Worm (Caenorhabditis elegans) whole organism, L4 larva: ENCODE results near the gene F49C5.9.
A peak's percentile ranks its signal among the peaks of the same experiment; 100 is the strongest.

Experiments used
- F26F4.8 ChIP-seq: fragments of 200-800 bp; sonication (Bioruptor generic); conservative IDR thresholded peaks from 2 replicates; pipeline ENCODE4 v1.3.6; 2022; ENCODE audit warnings: missing genetic modification characterization, missing compliant biosample characterization
- F49E8.2 ChIP-seq: sonication (generic microtip); optimal IDR thresholded peaks from 2 replicates; lab custom pipeline; 2016; ENCODE audit warnings: missing compliant biosample characterization, mild to moderate bottlenecking, missing genetic modification characterization, borderline replicate concordance
- T20F7.1 ChIP-seq: fragments of 200-800 bp; sonication (Bioruptor generic); optimal IDR thresholded peaks from 2 replicates; lab custom pipeline; 2018; ENCODE audit warnings: mild to moderate bottlenecking, missing genetic modification characterization, missing compliant biosample characterization
- T26A8.4 ChIP-seq: fragments of 200-800 bp; sonication (Bioruptor generic); IDR thresholded peaks from 2 replicates; pipeline ENCODE4 v1.3.6; 2022; ENCODE audit warnings: missing genetic modification characterization, missing compliant biosample characterization
- ZK337.2 ChIP-seq: fragments of 200-800 bp; sonication (Bioruptor generic); IDR thresholded peaks from 2 replicates; pipeline ENCODE4 v1.3.6; 2022; ENCODE audit warnings: missing genetic modification reagents, missing genetic modification characterization, missing compliant biosample characterization
- aly-2 ChIP-seq: sonication (generic microtip); optimal IDR thresholded peaks from 2 replicates; lab custom pipeline; 2018; ENCODE audit warnings: missing biosample characterization, missing genetic modification characterization
- ama-1 ChIP-seq: fragments of 150-350 bp; optimal IDR thresholded peaks from 2 replicates; lab custom pipeline; 2014; ENCODE audit warnings: inconsistent platforms, mixed read lengths
- arid-1 ChIP-seq: fragments of 200-800 bp; sonication (Bioruptor generic); conservative IDR thresholded peaks from 2 replicates; pipeline ENCODE4 v1.3.6; 2022; ENCODE audit warnings: missing genetic modification reagents, missing genetic modification characterization, missing compliant biosample characterization
- ceh-28 ChIP-seq: fragments of 150-350 bp; optimal IDR thresholded peaks from 2 replicates; lab custom pipeline; 2014; ENCODE audit warnings: missing biosample characterization, missing genetic modification reagents, missing genetic modification characterization
- ceh-44 ChIP-seq: fragments of 200-800 bp; sonication (Bioruptor generic); IDR thresholded peaks from 2 replicates; pipeline ENCODE4 v1.3.6; 2022; ENCODE audit warnings: missing genetic modification reagents, missing genetic modification characterization, missing compliant biosample characterization
- ces-1 ChIP-seq: fragments of 150-350 bp; sonication (generic microtip); optimal IDR thresholded peaks from 4 replicates; lab custom pipeline; 2014; ENCODE audit warnings: missing biosample characterization, missing genetic modification reagents, missing genetic modification characterization
- ctbp-1 ChIP-seq: fragments of 200-800 bp; sonication (Bioruptor generic); IDR thresholded peaks from 2 replicates; pipeline ENCODE4 v1.3.6; 2022; ENCODE audit warnings: missing genetic modification reagents, missing genetic modification characterization, missing compliant biosample characterization
- daf-12 ChIP-seq: fragments of 150-350 bp; optimal IDR thresholded peaks from 2 replicates; lab custom pipeline; 2014; ENCODE audit warnings: missing biosample characterization, missing genetic modification reagents, missing genetic modification characterization
- daf-16 ChIP-seq, 3 experiments: sonication (generic microtip); optimal IDR thresholded peaks; 2 replicates each; lab custom pipeline; 2016 to 2017; ENCODE audit warnings: missing genetic modification characterization in 3 of 3, missing genetic modification reagents in 3 of 3, mild to moderate bottlenecking in 2 of 3, missing compliant biosample characterization in 2 of 3, missing biosample characterization in 1 of 3, moderate library complexity in 1 of 3
- daf-19 ChIP-seq: fragments of 200-800 bp; sonication (Bioruptor generic); conservative IDR thresholded peaks from 2 replicates; pipeline ENCODE4 v1.3.6; 2022; ENCODE audit warnings: missing genetic modification characterization, missing compliant biosample characterization
- dmd-8 ChIP-seq: fragments of 200-800 bp; sonication (Bioruptor generic); IDR thresholded peaks from 2 replicates; pipeline ENCODE4 v1.3.6; 2022; ENCODE audit warnings: missing genetic modification characterization, missing compliant biosample characterization
- dmd-9 ChIP-seq: fragments of 200-800 bp; sonication (Bioruptor generic); IDR thresholded peaks from 2 replicates; pipeline ENCODE4 v1.3.6; 2022; ENCODE audit warnings: missing genetic modification reagents, missing genetic modification characterization, missing compliant biosample characterization
- dpl-1 ChIP-seq: fragments of 150-350 bp; optimal IDR thresholded peaks from 2 replicates; lab custom pipeline; 2014; ENCODE audit warnings: missing biosample characterization, missing genetic modification reagents, missing genetic modification characterization
- dve-1 ChIP-seq: sonication (generic microtip); optimal IDR thresholded peaks from 2 replicates; lab custom pipeline; 2017; ENCODE audit warnings: antibody characterized with exemption, mild to moderate bottlenecking, missing genetic modification characterization, missing compliant biosample characterization; ENCODE audit not compliant: insufficient read depth
- egl-27 ChIP-seq: sonication (generic microtip); optimal IDR thresholded peaks from 3 replicates; lab custom pipeline; 2017; ENCODE audit warnings: missing biosample characterization, missing genetic modification reagents, missing genetic modification characterization
- egl-43 ChIP-seq: fragments of 200-800 bp; sonication (Bioruptor generic); IDR thresholded peaks from 2 replicates; pipeline ENCODE4 v1.3.6; 2022; ENCODE audit warnings: missing genetic modification reagents, missing genetic modification characterization, missing compliant biosample characterization
- fos-1 ChIP-seq: fragments of 150-350 bp; optimal IDR thresholded peaks from 2 replicates; lab custom pipeline; 2014; ENCODE audit warnings: missing biosample characterization, missing genetic modification characterization
- gei-8 ChIP-seq: fragments of 200-800 bp; sonication (Bioruptor generic); optimal IDR thresholded peaks from 2 replicates; lab custom pipeline; 2018; ENCODE audit warnings: mild to moderate bottlenecking, missing genetic modification characterization, missing compliant biosample characterization
- hif-1 ChIP-seq, 2 experiments: sonication (generic microtip); optimal IDR thresholded peaks; 2 replicates each; lab custom pipeline; 2016 to 2017; ENCODE audit warnings: missing compliant biosample characterization in 2 of 2, missing genetic modification characterization in 2 of 2, missing genetic modification reagents in 2 of 2, missing genotype in 2 of 2, mild to moderate bottlenecking in 1 of 2
- lim-7 ChIP-seq: fragments of 200-800 bp; sonication (Bioruptor generic); IDR thresholded peaks from 2 replicates; pipeline ENCODE4 v1.3.6; 2022; ENCODE audit warnings: missing genetic modification characterization, missing compliant biosample characterization
- lin-1 ChIP-seq: fragments of 200-800 bp; sonication (Bioruptor generic); IDR thresholded peaks from 2 replicates; pipeline ENCODE4 v1.3.6; 2022; ENCODE audit warnings: missing genetic modification reagents, missing genetic modification characterization, missing compliant biosample characterization
- lin-13 ChIP-seq: fragments of 150-350 bp; optimal IDR thresholded peaks from 2 replicates; lab custom pipeline; 2014; ENCODE audit warnings: missing biosample characterization, missing genetic modification reagents, missing genetic modification characterization
- lin-29 ChIP-seq: fragments of 200-800 bp; sonication (Bioruptor generic); IDR thresholded peaks from 2 replicates; pipeline ENCODE4 v1.3.6; 2022; ENCODE audit warnings: missing genetic modification reagents, missing genetic modification characterization, missing compliant biosample characterization
- lin-38 ChIP-seq: fragments of 200-800 bp; sonication (Bioruptor generic); IDR thresholded peaks from 2 replicates; pipeline ENCODE4 v1.3.6; 2022; ENCODE audit warnings: missing genetic modification reagents, missing genetic modification characterization, missing compliant biosample characterization
- lsy-2 ChIP-seq, 2 experiments: fragments of 150-350 bp in 1 of 2; sonication (generic microtip) in 1 of 2; optimal IDR thresholded peaks; 2 replicates each; lab custom pipeline; 2014 to 2017; ENCODE audit warnings: missing biosample characterization in 2 of 2, missing genetic modification characterization in 2 of 2
- mdt-29 ChIP-seq: fragments of 200-800 bp; sonication (Bioruptor generic); IDR thresholded peaks from 2 replicates; pipeline ENCODE4 v1.3.6; 2022; ENCODE audit warnings: missing genetic modification reagents, missing genetic modification characterization, missing compliant biosample characterization
- mep-1 ChIP-seq: fragments of 150-350 bp; sonication (generic microtip); optimal IDR thresholded peaks from 3 replicates; lab custom pipeline; 2014; ENCODE audit warnings: missing biosample characterization, missing genetic modification characterization
- mxl-3 ChIP-seq: fragments of 200-800 bp; sonication (Bioruptor generic); optimal IDR thresholded peaks from 2 replicates; lab custom pipeline; 2018; ENCODE audit warnings: mild to moderate bottlenecking, missing genetic modification characterization, missing compliant biosample characterization
- nhr-10 ChIP-seq: fragments of 150-350 bp; optimal IDR thresholded peaks from 2 replicates; lab custom pipeline; 2014; ENCODE audit warnings: missing biosample characterization, missing genetic modification characterization
- nhr-102 ChIP-seq: sonication (generic microtip); optimal IDR thresholded peaks from 2 replicates; lab custom pipeline; 2016; ENCODE audit warnings: mild to moderate bottlenecking, missing genetic modification characterization, moderate library complexity, missing compliant biosample characterization
- nhr-111 ChIP-seq: fragments of 200-800 bp; sonication (Bioruptor generic); optimal IDR thresholded peaks from 2 replicates; lab custom pipeline; 2018; ENCODE audit warnings: mild to moderate bottlenecking, missing genetic modification characterization, missing compliant biosample characterization
- nhr-237 ChIP-seq: sonication (generic microtip); optimal IDR thresholded peaks from 2 replicates; lab custom pipeline; 2017; ENCODE audit warnings: missing biosample characterization, missing genetic modification characterization
- nhr-41 ChIP-seq: fragments of 200-800 bp; sonication (Bioruptor generic); IDR thresholded peaks from 2 replicates; pipeline ENCODE4 v1.3.6; 2022; ENCODE audit warnings: missing genetic modification reagents, missing genetic modification characterization, missing compliant biosample characterization
- rbr-2 ChIP-seq: sonication (generic microtip); optimal IDR thresholded peaks from 2 replicates; lab custom pipeline; 2016; ENCODE audit warnings: missing genotype, missing genetic modification characterization, missing compliant biosample characterization
- saeg-2 ChIP-seq: fragments of 200-800 bp; sonication (Bioruptor generic); IDR thresholded peaks from 2 replicates; pipeline ENCODE4 v1.3.6; 2022; ENCODE audit warnings: missing genetic modification reagents, missing genetic modification characterization, missing compliant biosample characterization
- set-16 ChIP-seq: fragments of 200-800 bp; sonication (Bioruptor generic); IDR thresholded peaks from 2 replicates; pipeline ENCODE4 v1.3.6; 2022; ENCODE audit warnings: missing genetic modification reagents, missing genetic modification characterization, missing compliant biosample characterization
- snpc-4 ChIP-seq: fragments of 150-350 bp; optimal IDR thresholded peaks from 2 replicates; lab custom pipeline; 2014; ENCODE audit warnings: missing biosample characterization, missing genetic modification characterization
- spr-3 ChIP-seq: fragments of 200-800 bp; sonication (Bioruptor generic); optimal IDR thresholded peaks from 2 replicates; lab custom pipeline; 2018; ENCODE audit warnings: mild to moderate bottlenecking, missing genetic modification characterization, missing compliant biosample characterization
- tag-97 ChIP-seq: fragments of 200-800 bp; sonication (Bioruptor generic); IDR thresholded peaks from 2 replicates; pipeline ENCODE4 v1.3.6; 2022; ENCODE audit warnings: missing genetic modification characterization, missing compliant biosample characterization
- tra-1 ChIP-seq: fragments of 200-800 bp; sonication (Bioruptor generic); IDR thresholded peaks from 2 replicates; pipeline ENCODE4 v1.3.6; 2022; ENCODE audit warnings: missing genetic modification reagents, missing genetic modification characterization, missing compliant biosample characterization
- unc-130 ChIP-seq: sonication (generic microtip); optimal IDR thresholded peaks from 2 replicates; lab custom pipeline; 2016; ENCODE audit warnings: missing genetic modification reagents, missing genetic modification characterization, missing compliant biosample characterization
- zfp-2 ChIP-seq: sonication (generic microtip); optimal IDR thresholded peaks from 2 replicates; lab custom pipeline; 2016; ENCODE audit warnings: mild to moderate bottlenecking, missing genetic modification characterization, missing compliant biosample characterization
- zip-2 ChIP-seq: fragments of 150-350 bp; optimal IDR thresholded peaks from 2 replicates; lab custom pipeline; 2014; ENCODE audit warnings: missing biosample characterization, missing genetic modification characterization

F49C5.9 gene

DNA sequence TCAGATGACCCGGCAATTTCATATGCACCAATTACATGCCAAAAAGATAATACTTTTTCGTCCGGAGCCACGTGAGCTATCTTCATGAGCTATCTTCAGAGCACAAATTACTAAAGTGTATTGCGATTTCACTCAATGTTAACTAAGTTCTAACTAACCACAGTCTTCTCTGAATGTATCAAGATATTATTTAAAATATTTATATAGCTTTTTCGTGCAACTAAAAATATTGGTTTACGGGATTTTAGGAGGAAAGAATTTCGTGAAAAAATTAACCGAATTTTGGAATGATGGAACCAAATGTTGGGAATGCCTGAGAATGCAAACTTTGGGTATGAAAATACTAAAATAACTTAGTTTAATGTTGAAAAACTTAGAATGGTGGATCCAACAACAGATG, 3.1 kb upstream of the F49C5.9 start, which contains the start of gene F49C5.16 (continued):
- TF ChIP-seq ctbp-1, result no peak
- TF ChIP-seq egl-27, result no peak

ce11 chrII:12546413-12546812, 2.0 kb upstream of the F49C5.9 start, which contains the start of the genes F49C5.5 and F49C5.10:
Gene F49C5.5 (minus strand): TSS chrII:12546513.
Gene F49C5.10 (plus strand): TSS chrII:12546756.
- no peak for TF ChIP-seq hif-1 (tag; optimal IDR thresholded peaks at IDR 0.05; lab: Kevin White, UChicago)
- no peak for TF ChIP-seq daf-16 (GFP tag; optimal IDR thresholded peaks at IDR 0.05; lab: Kevin White, UChicago)
- TF ChIP-seq daf-16 (tag; optimal IDR thresholded peaks at IDR 0.05; lab: Kevin White, UChicago), result no peak
- no peak for TF ChIP-seq lsy-2 (tag; optimal IDR thresholded peaks at IDR 0.05; lab: Kevin White, UChicago)
- no peak for TF ChIP-seq lin-1
- TF ChIP-seq dmd-9 (GFP tag; lab: Robert Waterston, UW), result no peak
- no peak for TF ChIP-seq lin-13
- TF ChIP-seq arid-1, result no peak
- no peak for TF ChIP-seq zfp-2 (tag; lab: Kevin White, UChicago)
- TF ChIP-seq nhr-237 (tag; lab: Kevin White, UChicago), result no peak
- no peak for TF ChIP-seq snpc-4 (tag; lab: Kevin White, UChicago)
- TF ChIP-seq egl-27, result no peak

- TF ChIP-seq saeg-2 (GFP tag; lab: Robert Waterston, UW), result no peak
- no peak for TF ChIP-seq daf-19 (GFP tag; lab: Robert Waterston, UW)
- TF ChIP-seq nhr-111, result no peak
- TF ChIP-seq set-16, result no peak
- TF ChIP-seq egl-43 (GFP tag; lab: Robert Waterston, UW), result no peak
- no peak for TF ChIP-seq mep-1 (tag; lab: Kevin White, UChicago)
- no peak for TF ChIP-seq lin-29 (GFP tag; lab: Robert Waterston, UW)
- TF ChIP-seq nhr-102 (tag; lab: Kevin White, UChicago), result peak; percentile 58
- 0 out of 2 replicates have a peak, but pooled peaks have one; percentile 40 for TF ChIP-seq ZK337.2
- no peak for TF ChIP-seq fos-1 (tag; lab: Kevin White, UChicago)
- no peak for TF ChIP-seq mxl-3 (GFP tag; lab: Kevin White, UChicago)
- no peak for TF ChIP-seq spr-3
- TF ChIP-seq T26A8.4 (GFP tag; lab: Robert Waterston, UW), result no peak
- peak; percentile 54 for TF ChIP-seq lin-13
- no peak for TF ChIP-seq daf-12 (tag; lab: Kevin White, UChicago)
- TF ChIP-seq T20F7.1 (GFP tag; lab: Kevin White, UChicago), result no peak
- TF ChIP-seq ama-1 (lab: Kevin White, UChicago), result no peak
- TF ChIP-seq lin-38, result no peak; the same call in 1 of the 2 replicates
- TF ChIP-seq lsy-2 (tag; optimal IDR thresholded peaks at IDR 0.05; lab: Kevin White, UChicago), result no peak
- TF ChIP-seq rbr-2 (tag; lab: Kevin White, UChicago), result no peak
- TF ChIP-seq ceh-28 (tag; lab: Kevin White, UChicago), result no peak
- TF ChIP-seq dpl-1 (GFP tag; lab: Kevin White, UChicago), result no peak
- TF ChIP-seq mdt-29 (GFP tag; lab: Robert Waterston, UW), result no peak
- no peak for TF ChIP-seq ceh-44
- TF ChIP-seq tra-1 (GFP tag; lab: Robert Waterston, UW), result peak; percentile 60; the same call in 1 of the 2 replicates
- TF ChIP-seq lim-7, result peak; percentile 74
- no peak for TF ChIP-seq tag-97 (GFP tag; lab: Robert Waterston, UW)
- TF ChIP-seq zip-2 (tag; lab: Kevin White, UChicago), result peak; percentile 36
- peak; percentile 4 for TF ChIP-seq F49E8.2 (tag; lab: Kevin White, UChicago)
- no peak for TF ChIP-seq aly-2 (tag; lab: Kevin White, UChicago)
- no peak for TF ChIP-seq nhr-41 (GFP tag; lab: Robert Waterston, UW)
- TF ChIP-seq dve-1 (tag; lab: Kevin White, UChicago), result no peak
- TF ChIP-seq unc-130 (GFP tag; lab: Kevin White, UChicago), result no peak
- TF ChIP-seq gei-8 (GFP tag; lab: Kevin White, UChicago), result peak; percentile 26
- TF ChIP-seq ces-1 (GFP tag; lab: Kevin White, UChicago), result no peak
- TF ChIP-seq nhr-10, result no peak
- TF ChIP-seq hif-1 (tag; optimal IDR thresholded peaks at IDR 0.05; lab: Kevin White, UChicago), result no peak
- TF ChIP-seq F26F4.8 (GFP tag; lab: Robert Waterston, UW), result peak; percentile 80
- peak; percentile 62; the same call in 1 of the 2 replicates for TF ChIP-seq dmd-8 (GFP tag; lab: Robert Waterston, UW)
These were observed 1.8 kb downstream of the F49C5.9 start for ce11 chrII:12542594-12542997.
